Worm (Caenorhabditis elegans) whole organism, young adult: ENCODE data around the gene K01D12.15.

Source experiments
- B0019.2 ChIP-seq: fragments of 200-800 bp; sonication (Bioruptor generic); conservative IDR thresholded peaks from 2 replicates; pipeline ENCODE4 v1.3.6; 2022; ENCODE audit warnings: missing genetic modification reagents, missing genetic modification characterization, missing compliant biosample characterization
- B0035.1 ChIP-seq: sonication (generic microtip); optimal IDR thresholded peaks from 2 replicates; lab custom pipeline; 2016; ENCODE audit warnings: missing genetic modification characterization, mild to moderate bottlenecking, missing compliant biosample characterization, missing genotype, missing genetic modification reagents
- F33H1.4 ChIP-seq: fragments of 200-800 bp; sonication (Bioruptor generic); IDR thresholded peaks from 2 replicates; pipeline ENCODE4 v1.3.6; 2022; ENCODE audit warnings: missing genetic modification reagents, missing genetic modification characterization, missing compliant biosample characterization
- F52B5.7 ChIP-seq: sonication (generic microtip); optimal IDR thresholded peaks from 2 replicates; lab custom pipeline; 2016; ENCODE audit warnings: mild to moderate bottlenecking, missing genetic modification characterization, missing compliant biosample characterization
- K11D2.4 ChIP-seq: fragments of 200-800 bp; sonication (Bioruptor generic); IDR thresholded peaks from 2 replicates; pipeline ENCODE4 v1.3.6; 2022; ENCODE audit warnings: missing genetic modification reagents, missing genetic modification characterization, missing compliant biosample characterization
- Y53G8AR.9 ChIP-seq: fragments of 200-800 bp; sonication (Bioruptor generic); conservative IDR thresholded peaks from 2 replicates; pipeline ENCODE4 v1.3.6; 2022; ENCODE audit warnings: missing genetic modification reagents, missing genetic modification characterization, missing compliant biosample characterization
- Y95B8A.8 ChIP-seq: fragments of 200-800 bp; sonication (Bioruptor generic); IDR thresholded peaks from 2 replicates; pipeline ENCODE4 v1.3.6; 2022; ENCODE audit warnings: missing genetic modification reagents, missing genetic modification characterization, missing compliant biosample characterization
- ZK185.1 ChIP-seq: sonication (generic microtip); optimal IDR thresholded peaks from 2 replicates; lab custom pipeline; 2016; ENCODE audit warnings: mild to moderate bottlenecking, missing genetic modification characterization, missing compliant biosample characterization; ENCODE audit not compliant: poor library complexity, severe bottlenecking
- atf-7 ChIP-seq: sonication (generic microtip); optimal IDR thresholded peaks from 2 replicates; lab custom pipeline; 2017; ENCODE audit warnings: mild to moderate bottlenecking, missing genetic modification characterization, missing compliant biosample characterization
- attf-6 ChIP-seq: fragments of 200-800 bp; sonication (Bioruptor generic); IDR thresholded peaks from 2 replicates; pipeline ENCODE4 v1.3.6; 2022; ENCODE audit warnings: missing genetic modification reagents, missing genetic modification characterization, missing compliant biosample characterization
- ceh-91 ChIP-seq: fragments of 200-800 bp; sonication (Bioruptor generic); IDR thresholded peaks from 2 replicates; pipeline ENCODE4 v1.3.6; 2022; ENCODE audit warnings: missing genetic modification reagents, missing genetic modification characterization, missing compliant biosample characterization
- chd-7 ChIP-seq: sonication (generic microtip); optimal IDR thresholded peaks from 2 replicates; lab custom pipeline; 2016; ENCODE audit warnings: mild to moderate bottlenecking, missing genetic modification characterization, moderate library complexity, missing compliant biosample characterization
- gei-17 ChIP-seq: fragments of 200-800 bp; sonication (Bioruptor generic); optimal IDR thresholded peaks from 2 replicates; lab custom pipeline; 2018; ENCODE audit warnings: mild to moderate bottlenecking, missing genetic modification characterization, missing compliant biosample characterization
- hlh-26 ChIP-seq: fragments of 200-800 bp; sonication (Bioruptor generic); conservative IDR thresholded peaks from 2 replicates; pipeline ENCODE4 v1.3.6; 2022; ENCODE audit warnings: missing genetic modification reagents, missing genetic modification characterization, missing compliant biosample characterization
- hmg-20 ChIP-seq: fragments of 200-800 bp; sonication (Bioruptor generic); IDR thresholded peaks from 2 replicates; pipeline ENCODE4 v1.3.6; 2022; ENCODE audit warnings: missing genetic modification reagents, missing genetic modification characterization, missing compliant biosample characterization
- hsf-1 ChIP-seq: fragments of 200-800 bp; sonication (Bioruptor generic); IDR thresholded peaks from 2 replicates; pipeline ENCODE4 v1.3.6; 2022; ENCODE audit warnings: missing genetic modification reagents, missing genetic modification characterization, missing compliant biosample characterization
- let-526 ChIP-seq: fragments of 200-800 bp; sonication (Bioruptor generic); IDR thresholded peaks from 2 replicates; pipeline ENCODE4 v1.3.6; 2022; ENCODE audit warnings: missing genetic modification reagents, missing genetic modification characterization, missing compliant biosample characterization
- let-607 ChIP-seq, 2 experiments: fragments of 200-800 bp in 1 of 2; sonication (Bioruptor generic) in 1 of 2; sonication (generic microtip) in 1 of 2; optimal IDR thresholded peaks; 2 replicates each; lab custom pipeline; 2016 to 2018; ENCODE audit warnings: mild to moderate bottlenecking in 2 of 2, missing compliant biosample characterization in 2 of 2, missing genetic modification characterization in 2 of 2, moderate library complexity in 2 of 2, missing genotype in 1 of 2
- lin-26 ChIP-seq: fragments of 200-800 bp; sonication (Bioruptor generic); IDR thresholded peaks from 2 replicates; pipeline ENCODE4 v1.3.6; 2022; ENCODE audit warnings: missing genetic modification reagents, missing genetic modification characterization, missing compliant biosample characterization
- lin-40 ChIP-seq: sonication (generic microtip); optimal IDR thresholded peaks from 2 replicates; lab custom pipeline; 2016; ENCODE audit warnings: missing genetic modification characterization, mild to moderate bottlenecking, missing compliant biosample characterization, missing genotype, missing genetic modification reagents
- lin-54 ChIP-seq: fragments of 200-800 bp; sonication (Bioruptor generic); optimal IDR thresholded peaks from 2 replicates; lab custom pipeline; 2018; ENCODE audit warnings: mild to moderate bottlenecking, missing genetic modification characterization, missing compliant biosample characterization
- madf-6 ChIP-seq: fragments of 200-800 bp; sonication (Bioruptor generic); IDR thresholded peaks from 2 replicates; pipeline ENCODE4 v1.3.6; 2022; ENCODE audit warnings: missing genetic modification reagents, missing genetic modification characterization, missing compliant biosample characterization
- mcd-1 ChIP-seq: fragments of 200-800 bp; sonication (Bioruptor generic); IDR thresholded peaks from 2 replicates; pipeline ENCODE4 v1.3.6; 2022; ENCODE audit warnings: missing genetic modification reagents, missing genetic modification characterization, missing compliant biosample characterization
- mel-28 ChIP-seq: sonication (generic microtip); optimal IDR thresholded peaks from 2 replicates; lab custom pipeline; 2016; ENCODE audit warnings: borderline replicate concordance, mild to moderate bottlenecking, missing genetic modification characterization, missing compliant biosample characterization
- mxl-1 ChIP-seq: sonication (generic microtip); optimal IDR thresholded peaks from 2 replicates; lab custom pipeline; 2016; ENCODE audit warnings: missing genetic modification characterization, missing compliant biosample characterization
- nfya-1 ChIP-seq: sonication (generic microtip); optimal IDR thresholded peaks from 2 replicates; lab custom pipeline; 2017; ENCODE audit warnings: antibody characterized with exemption, missing compliant biosample characterization, missing genetic modification characterization, borderline replicate concordance; ENCODE audit not compliant: insufficient read depth
- nhr-120 ChIP-seq: fragments of 200-800 bp; sonication (Bioruptor generic); IDR thresholded peaks from 2 replicates; pipeline ENCODE4 v1.3.6; 2022; ENCODE audit warnings: missing genetic modification characterization, missing compliant biosample characterization
- nhr-179 ChIP-seq: sonication (generic microtip); optimal IDR thresholded peaks from 2 replicates; lab custom pipeline; 2016; ENCODE audit warnings: mild to moderate bottlenecking, missing genetic modification characterization, missing compliant biosample characterization
- nhr-80 ChIP-seq: sonication (generic microtip); optimal IDR thresholded peaks from 2 replicates; lab custom pipeline; 2016; ENCODE audit warnings: missing genetic modification characterization, missing compliant biosample characterization
- nhr-90 ChIP-seq: sonication (generic microtip); optimal IDR thresholded peaks from 2 replicates; lab custom pipeline; 2016; ENCODE audit warnings: missing genotype, mild to moderate bottlenecking, missing genetic modification characterization, missing compliant biosample characterization
- repo-1 ChIP-seq: sonication (generic microtip); optimal IDR thresholded peaks from 2 replicates; lab custom pipeline; 2017; ENCODE audit warnings: mild to moderate bottlenecking, missing genetic modification characterization, missing compliant biosample characterization
- sdz-38 ChIP-seq: sonication (generic microtip); optimal IDR thresholded peaks from 2 replicates; lab custom pipeline; 2016; ENCODE audit warnings: missing genotype, missing genetic modification characterization, missing compliant biosample characterization
- tbp1 ChIP-seq: fragments of 200-800 bp; sonication (Bioruptor generic); optimal IDR thresholded peaks from 2 replicates; lab custom pipeline; 2018; ENCODE audit warnings: mild to moderate bottlenecking, missing genetic modification characterization, missing compliant biosample characterization
- tbx-9 ChIP-seq: sonication (generic microtip); optimal IDR thresholded peaks from 2 replicates; lab custom pipeline; 2016; ENCODE audit warnings: borderline replicate concordance, missing genetic modification characterization, inconsistent platforms, missing compliant biosample characterization
- tlf-1 ChIP-seq: fragments of 200-800 bp; sonication (Bioruptor generic); optimal IDR thresholded peaks from 2 replicates; lab custom pipeline; 2018; ENCODE audit warnings: mild to moderate bottlenecking, missing genetic modification characterization, missing compliant biosample characterization
- unc-62 ChIP-seq: fragments of 150-350 bp; optimal IDR thresholded peaks from 2 replicates; lab custom pipeline; 2014; ENCODE audit warnings: missing biosample characterization, missing genetic modification reagents, missing genetic modification characterization
- zim-3 ChIP-seq: sonication (generic microtip); optimal IDR thresholded peaks from 2 replicates; lab custom pipeline; 2017; ENCODE audit warnings: mild to moderate bottlenecking, missing genetic modification characterization, moderate library complexity, missing compliant biosample characterization

K01D12.15 gene

DNA sequence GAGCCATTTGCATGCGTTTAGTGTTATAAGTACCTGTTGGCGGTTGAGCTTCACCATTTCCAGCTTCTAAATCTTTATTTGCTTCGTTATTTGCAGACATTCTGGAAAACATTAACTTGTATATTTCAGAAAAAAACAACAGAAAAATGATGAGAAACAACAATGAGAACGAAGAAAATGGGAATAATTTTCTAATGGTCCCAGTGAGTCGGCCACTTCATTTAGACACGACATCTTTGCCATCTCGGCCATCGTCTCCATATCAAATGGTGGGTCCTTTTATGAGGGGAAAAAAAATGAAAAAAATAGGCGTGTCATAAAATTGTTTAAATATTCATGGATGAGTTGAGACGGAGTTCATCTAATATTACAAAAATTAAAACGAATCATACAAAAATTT, 40.4 kb upstream of the K01D12.15 start, which contains the start of gene snb-2 (continued):
- TF ChIP-seq B0019.2 (GFP tag; lab: Robert Waterston, UW) (no peak), B0035.1 (tag; lab: Kevin White, UChicago) (no peak)

DNA sequence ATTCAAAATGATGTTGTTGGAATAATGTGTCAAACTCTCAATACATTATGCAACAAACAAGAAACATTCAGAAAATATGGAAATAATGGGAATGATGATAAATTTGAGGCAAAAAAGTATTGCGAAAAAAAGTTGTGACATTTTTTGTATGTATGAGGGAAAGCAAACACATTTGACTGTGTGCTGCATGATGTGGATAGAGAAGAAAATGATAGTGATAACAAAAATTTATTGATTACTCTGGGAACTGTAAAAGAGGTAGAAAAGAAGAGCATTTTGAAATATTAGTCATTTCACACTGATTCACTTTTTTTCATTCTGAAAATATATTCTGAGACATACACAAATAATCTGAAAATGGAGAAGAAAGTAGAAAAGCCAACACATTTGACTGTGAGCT, 38.4 kb upstream of the K01D12.15 start:
- TF ChIP-seq nhr-80 (tag; lab: Kevin White, UChicago) (peak; percentile 37), nhr-120 (GFP tag; lab: Robert Waterston, UW) (no peak)

DNA sequence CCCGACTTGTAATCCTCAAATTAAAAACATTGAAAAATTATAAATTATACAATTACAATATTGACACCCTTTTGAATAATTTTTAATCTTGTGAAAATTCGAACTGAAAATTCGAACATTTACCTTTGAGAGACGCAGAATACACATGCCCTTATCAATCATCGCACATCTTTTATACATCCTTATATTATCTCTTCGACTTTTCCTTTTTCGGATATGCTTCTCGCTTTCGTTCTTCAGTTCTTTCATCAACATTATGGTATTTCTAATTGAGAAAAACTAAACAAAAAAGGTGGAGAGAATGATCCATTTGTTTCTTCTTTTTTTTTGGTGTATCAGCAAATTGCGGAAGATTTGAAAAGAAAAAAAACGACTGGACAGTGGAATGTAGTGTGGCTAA, 36.9 kb upstream of the K01D12.15 start:
- TF ChIP-seq F52B5.7: no peak
- no peak for TF ChIP-seq madf-6
- TF ChIP-seq sdz-38 (tag; lab: Kevin White, UChicago): no peak
- no peak for TF ChIP-seq tbp1 (GFP tag; lab: Kevin White, UChicago)
- no peak for TF ChIP-seq hmg-20 (GFP tag; lab: Robert Waterston, UW)
- TF ChIP-seq B0035.1 (tag; lab: Kevin White, UChicago): no peak
- no peak for TF ChIP-seq F33H1.4 (GFP tag; lab: Robert Waterston, UW)
- TF ChIP-seq chd-7 (tag; lab: Kevin White, UChicago): no peak
- TF ChIP-seq K11D2.4: no peak
- no peak for TF ChIP-seq mxl-1 (tag; lab: Kevin White, UChicago)
- TF ChIP-seq hlh-26 (GFP tag; lab: Robert Waterston, UW): no peak
- no peak for TF ChIP-seq hsf-1 (GFP tag; lab: Robert Waterston, UW)
- TF ChIP-seq nfya-1 (tag; lab: Kevin White, UChicago): no peak
- TF ChIP-seq repo-1 (tag; lab: Kevin White, UChicago): no peak
- TF ChIP-seq lin-40 (tag; lab: Kevin White, UChicago): no peak
- TF ChIP-seq tlf-1 (GFP tag; lab: Kevin White, UChicago): no peak
- TF ChIP-seq zim-3 (tag; lab: Kevin White, UChicago): no peak
- no peak for TF ChIP-seq nhr-120 (GFP tag; lab: Robert Waterston, UW)
- no peak for TF ChIP-seq mel-28 (tag; lab: Kevin White, UChicago)
- TF ChIP-seq, all 124 proteins: peak for 0

DNA sequence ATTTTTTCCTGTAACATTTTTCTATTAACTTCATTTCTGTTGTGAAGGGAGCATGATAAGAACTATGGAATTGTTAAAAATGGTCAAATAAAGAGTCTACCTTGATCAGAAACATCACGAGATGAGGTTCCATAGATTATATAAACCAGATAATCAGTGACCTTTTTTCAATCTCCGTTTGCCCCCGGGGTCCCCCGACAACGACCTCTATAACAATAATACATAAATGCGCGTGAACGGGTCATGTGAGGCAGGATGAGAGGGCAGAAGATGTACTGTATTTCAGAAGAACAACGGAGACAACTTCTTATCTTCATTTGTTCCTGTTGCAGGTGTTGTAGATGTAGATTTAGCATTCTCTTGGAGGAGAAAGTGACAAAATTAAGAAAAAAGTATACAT, 34.4 kb upstream of the K01D12.15 start:
- TF ChIP-seq lin-26: 0 out of 2 replicates have a peak, but pooled peaks have one; percentile 12
- no peak for TF ChIP-seq hmg-20 (GFP tag; lab: Robert Waterston, UW)

DNA sequence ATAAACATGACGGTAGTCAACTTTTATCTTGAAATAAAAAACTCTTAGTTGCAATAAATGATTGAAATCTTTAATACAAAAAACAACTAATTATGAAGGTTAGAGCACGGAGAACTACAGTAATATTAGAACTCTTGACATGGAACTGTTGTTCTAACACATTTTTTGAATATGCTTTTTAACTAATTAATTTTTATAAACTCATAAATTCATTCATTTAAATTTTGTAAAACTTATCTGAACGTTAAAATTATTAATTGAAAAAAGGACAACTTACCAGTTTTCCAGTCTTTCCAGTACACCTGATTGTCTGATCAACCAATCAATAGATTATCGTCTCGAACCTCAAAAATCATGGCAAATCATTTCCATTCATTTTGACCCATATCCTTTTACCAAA, 33.8 kb upstream of the K01D12.15 start, which contains the start of gene sqt-3:
sqt-3 (plus strand) TSS at position 301 of the 400 bp plus-strand sequence.
- TF ChIP-seq let-526 (no peak), gei-17 (GFP tag; lab: Kevin White, UChicago) (no peak), tbp1 (GFP tag; lab: Kevin White, UChicago) (no peak), atf-7 (tag; lab: Kevin White, UChicago) (no peak), ceh-91 (GFP tag; lab: Robert Waterston, UW) (no peak), lin-54 (no peak), Y95B8A.8 (no peak), let-607 (tag; optimal IDR thresholded peaks at IDR 0.05; lab: Kevin White, UChicago) (no peak), mcd-1 (GFP tag; lab: Robert Waterston, UW) (no peak), lin-40 (tag; lab: Kevin White, UChicago) (no peak), mxl-1 (tag; lab: Kevin White, UChicago) (no peak)

DNA sequence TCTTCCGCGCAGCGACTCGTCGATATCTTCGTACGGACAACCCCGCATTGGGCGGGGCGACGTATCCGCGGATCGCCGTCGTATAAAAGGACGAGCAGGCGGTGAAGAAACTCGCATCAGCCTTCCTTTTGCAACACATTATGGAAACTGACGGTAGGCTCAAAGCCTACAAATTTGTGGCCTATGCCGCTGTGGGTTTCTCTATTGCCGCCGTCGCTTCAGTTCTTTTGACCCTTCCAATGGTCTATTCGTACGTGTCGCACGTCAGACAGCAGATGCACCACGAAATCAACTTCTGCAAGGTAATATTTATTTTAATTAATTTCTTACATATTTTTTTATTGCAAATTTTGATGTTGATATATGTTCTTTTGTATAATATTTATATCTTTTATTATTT, 33.4 kb upstream of the K01D12.15 start:
- TF ChIP-seq Y53G8AR.9 (GFP tag; lab: Robert Waterston, UW): no peak
- TF ChIP-seq B0019.2 (GFP tag; lab: Robert Waterston, UW): no peak
- no peak for TF ChIP-seq nhr-90
- no peak for TF ChIP-seq ZK185.1 (tag; lab: Kevin White, UChicago)
- no peak for TF ChIP-seq unc-62 (GFP tag; lab: Kevin White, UChicago)
- TF ChIP-seq tbp1 (GFP tag; lab: Kevin White, UChicago): no peak
- no peak for TF ChIP-seq tbx-9 (tag; lab: Kevin White, UChicago)
- no peak for TF ChIP-seq nhr-179 (tag; lab: Kevin White, UChicago)
- 0 out of 2 replicates have a peak, but pooled peaks have one; percentile 17 for TF ChIP-seq attf-6 (GFP tag; lab: Robert Waterston, UW)
